Worm (Caenorhabditis elegans): ENCODE data around the gene R11D1.7.

ce11 chrV:12719713-12720112, at the start of gene R11D1.7:
- TF ChIP-seq lin-13 (GFP tag; optimal IDR thresholded peaks at IDR 0.05) = no peak
- TF ChIP-seq zag-1 (tag; optimal IDR thresholded peaks at IDR 0.05) = no peak
